Fruit fly (Drosophila melanogaster): Measurements from ENCODE around the gene CG18823.

Gene CG18823

dm6 chrX:1026511-1026910 is 36.2 kb downstream of the CG18823 start, which contains the start of the genes CG32814, CG11638 and CG3021 (continued):
- TF ChIP-seq zfh1 (GFP tag; IDR thresholded peaks at IDR 0.05) (no peak), CG12659 (GFP tag; optimal IDR thresholded peaks at IDR 0.05) (peak; percentile 73), tap (tag; optimal IDR thresholded peaks at IDR 0.05) (peak; percentile 0), CG31441 (GFP tag; IDR thresholded peaks at IDR 0.05) (no peak; the same call in 1 of the 2 replicates), HLHmδ (GFP tag; optimal IDR thresholded peaks at IDR 0.05) (peak; percentile 46), onecut (GFP tag; IDR thresholded peaks at IDR 0.05) (no peak), Xbp1 (GFP tag; optimal IDR thresholded peaks at IDR 0.05) (no peak), prd (optimal IDR thresholded peaks at IDR 0.05) (no peak), prd (GFP tag; IDR thresholded peaks at IDR 0.05) (no peak), pb (GFP tag; optimal IDR thresholded peaks at IDR 0.05) (no peak), ERR (GFP tag; optimal IDR thresholded peaks at IDR 0.05) (no peak), pan (optimal IDR thresholded peaks at IDR 0.05) (no peak), pan (GFP tag; optimal IDR thresholded peaks at IDR 0.05 in 1 of 2, IDR thresholded peaks at IDR 0.05 in 1 of 2) (peak in 1 of 2 experiments; percentile 28), Dref (GFP tag; IDR thresholded peaks at IDR 0.05) (0 out of 2 replicates have a peak, but pooled peaks have one; percentile 16), CG1792 (GFP tag; optimal IDR thresholded peaks at IDR 0.05) (no peak), CG3163 (GFP tag; optimal IDR thresholded peaks at IDR 0.05) (no peak), da (GFP tag; optimal IDR thresholded peaks at IDR 0.05) (no peak), otp (GFP tag; IDR thresholded peaks at IDR 0.05) (no peak), zen2 (GFP tag; IDR thresholded peaks at IDR 0.05; ENCODE audit: partially characterized antibody) (0 out of 3 replicates have a peak, but pooled peaks have one; percentile 44), Gsc (GFP tag; IDR thresholded peaks at IDR 0.05) (no peak), eve (GFP tag; optimal IDR thresholded peaks at IDR 0.05) (no peak), dysf (GFP tag; IDR thresholded peaks at IDR 0.05) (no peak), CG12744 (GFP tag; optimal IDR thresholded peaks at IDR 0.05) (no peak)

- TF ChIP-seq CG18011 (GFP tag; optimal IDR thresholded peaks at IDR 0.05) (no peak), CG17802 (tag; optimal IDR thresholded peaks at IDR 0.05) (no peak), CG2678 (tag; optimal IDR thresholded peaks at IDR 0.05) (no peak), mld (GFP tag; IDR thresholded peaks at IDR 0.05; ENCODE audit: partially characterized antibody) (no peak), pb (GFP tag; optimal IDR thresholded peaks at IDR 0.05) (no peak), her (GFP tag; optimal IDR thresholded peaks at IDR 0.05) (no peak), row (GFP tag; IDR thresholded peaks at IDR 0.05) (0 out of 3 replicates have a peak, but pooled peaks have one; percentile 16), CG33213 (GFP tag; optimal IDR thresholded peaks at IDR 0.05) (no peak), CG11085 (GFP tag; IDR thresholded peaks at IDR 0.05) (no peak), fru (optimal IDR thresholded peaks at IDR 0.05) (no peak), Sry-δ (GFP tag; optimal IDR thresholded peaks at IDR 0.05) (peak; percentile 63), Ssrp (tag; optimal IDR thresholded peaks at IDR 0.05) (no peak), HLH54F (GFP tag; optimal IDR thresholded peaks at IDR 0.05) (no peak), CG12659 (GFP tag; optimal IDR thresholded peaks at IDR 0.05) (peak; percentile 16), chinmo (GFP tag; IDR thresholded peaks at IDR 0.05; ENCODE audit: partially characterized antibody) (no peak), knrl (GFP tag; IDR thresholded peaks at IDR 0.05; ENCODE audit: partially characterized antibody) (peak; percentile 47; the same call in 1 of the 3 replicates), Pdp1 (GFP tag; optimal IDR thresholded peaks at IDR 0.05) (peak in 1 of 2 experiments; percentile 35), CG3995 (GFP tag; optimal IDR thresholded peaks at IDR 0.05) (peak; percentile 22), fd64A (GFP tag; optimal IDR thresholded peaks at IDR 0.05) (no peak), pzg (GFP tag; optimal IDR thresholded peaks at IDR 0.05) (peak; percentile 69), sr (GFP tag; IDR thresholded peaks at IDR 0.05) (no peak), chn (GFP tag; optimal IDR thresholded peaks at IDR 0.05) (no peak), hkb (optimal IDR thresholded peaks at IDR 0.05) (peak; percentile 12), hkb (GFP tag; IDR thresholded peaks at IDR 0.05) (no peak), Kr (GFP tag; optimal IDR thresholded peaks at IDR 0.05) (no peak), Aef1 (GFP tag; IDR thresholded peaks at IDR 0.05) (no peak), Med (GFP tag) (peak; percentile 79), CG6272 (GFP tag; IDR thresholded peaks at IDR 0.05) (no peak), Scr (GFP tag; IDR thresholded peaks at IDR 0.05; ENCODE audit: partially characterized antibody) (peak; percentile 42; the same call in 1 of the 2 replicates), peb (GFP tag; IDR thresholded peaks at IDR 0.05) (no peak), Rx (GFP tag; IDR thresholded peaks at IDR 0.05) (no peak), Myb (GFP tag; optimal IDR thresholded peaks at IDR 0.05) (peak; percentile 46)
These were observed 40.2 kb downstream of the CG18823 start, which contains the start of the genes Cdc45 and Rpp21 for dm6 chrX:1030478-1030877. TSS of gene Cdc45 (minus strand) at chrX:1030556. TSS of gene Rpp21 (plus strand) at chrX:1030758.
